Worm (Caenorhabditis elegans): ENCODE measurements around the gene gcy-14.
A peak's percentile ranks its signal among the peaks of the same experiment; 100 is the strongest.

Gene gcy-14

ce11 chrV:14876257-14876656 is 8.2 kb upstream of the gcy-14 start (continued):
- peak; percentile 30 for TF ChIP-seq madf-2 (tag; optimal IDR thresholded peaks at IDR 0.05)
- TF ChIP-seq odd-2 (tag; optimal IDR thresholded peaks at IDR 0.05) = no peak
- no peak for TF ChIP-seq ceh-2 (tag; optimal IDR thresholded peaks at IDR 0.05)
- TF ChIP-seq dve-1 (tag; optimal IDR thresholded peaks at IDR 0.05) = no peak
- peak; percentile 34 for TF ChIP-seq C38D4.7 (GFP tag; optimal IDR thresholded peaks at IDR 0.05)
- no peak for TF ChIP-seq ceh-48 (tag; optimal IDR thresholded peaks at IDR 0.05)
- TF ChIP-seq ceh-45 (GFP tag; IDR thresholded peaks at IDR 0.05) = 0 out of 2 replicates have a peak, but pooled peaks have one; percentile 22
- no peak for TF ChIP-seq ttx-3 (tag; optimal IDR thresholded peaks at IDR 0.05)
- TF ChIP-seq ets-4 (tag; optimal IDR thresholded peaks at IDR 0.05) = no peak
- TF ChIP-seq ceh-6 (GFP tag; optimal IDR thresholded peaks at IDR 0.05) = peak; percentile 46
- TF ChIP-seq mec-3 (tag; optimal IDR thresholded peaks at IDR 0.05; ENCODE audit: borderline replicate concordance) = no peak
- TF ChIP-seq ceh-9 (tag; optimal IDR thresholded peaks at IDR 0.05) = no peak
- TF ChIP-seq elt-4 (tag; optimal IDR thresholded peaks at IDR 0.05) = no peak
- TF ChIP-seq fkh-10 (GFP tag; optimal IDR thresholded peaks at IDR 0.05) = no peak
- no peak for TF ChIP-seq ceh-31 (tag; optimal IDR thresholded peaks at IDR 0.05)
- TF ChIP-seq gmeb-2 (tag; optimal IDR thresholded peaks at IDR 0.05) = peak; percentile 16
- no peak for TF ChIP-seq ceh-14 (tag; optimal IDR thresholded peaks at IDR 0.05)
- no peak for TF ChIP-seq F13H6.1 (tag; optimal IDR thresholded peaks at IDR 0.05)
- TF ChIP-seq K02D7.2 (tag; optimal IDR thresholded peaks at IDR 0.05) = no peak
- no peak for TF ChIP-seq pag-3 (tag; optimal IDR thresholded peaks at IDR 0.05; ENCODE audit: borderline replicate concordance)
- TF ChIP-seq ceh-30 (tag; optimal IDR thresholded peaks at IDR 0.05) = peak; percentile 18
- TF ChIP-seq hlh-8 (tag; optimal IDR thresholded peaks at IDR 0.05) = no peak
- TF ChIP-seq ceh-24 (tag; optimal IDR thresholded peaks at IDR 0.05) = no peak
- no peak for TF ChIP-seq lim-6 (tag; optimal IDR thresholded peaks at IDR 0.05)
- no peak for TF ChIP-seq ama-1 (optimal IDR thresholded peaks at IDR 0.05)
- no peak for TF ChIP-seq dmd-4 (tag; optimal IDR thresholded peaks at IDR 0.05; ENCODE audit: borderline replicate concordance)
- no peak for TF ChIP-seq ceh-19 (GFP tag; optimal IDR thresholded peaks at IDR 0.05)
- TF ChIP-seq pros-1 (tag; optimal IDR thresholded peaks at IDR 0.05) = no peak
- TF ChIP-seq pha-2 (tag; optimal IDR thresholded peaks at IDR 0.05) = no peak
- no peak for TF ChIP-seq zip-5 (tag; optimal IDR thresholded peaks at IDR 0.05)
- TF ChIP-seq unc-42 (tag; optimal IDR thresholded peaks at IDR 0.05) = no peak
- TF ChIP-seq pha-4 (tag; optimal IDR thresholded peaks at IDR 0.05) = no peak

- TF ChIP-seq C38D4.7 (GFP tag; optimal IDR thresholded peaks at IDR 0.05) = no peak
- TF ChIP-seq unc-42 (tag; optimal IDR thresholded peaks at IDR 0.05) = no peak
- TF ChIP-seq syd-9 (tag; optimal IDR thresholded peaks at IDR 0.05) = no peak
- TF ChIP-seq hlh-13 (GFP tag; optimal IDR thresholded peaks at IDR 0.05) = no peak
- no peak for TF ChIP-seq pat-9 (tag; optimal IDR thresholded peaks at IDR 0.05)
- no peak for TF ChIP-seq che-1 (tag; optimal IDR thresholded peaks at IDR 0.05)
- TF ChIP-seq ceh-31 (tag; optimal IDR thresholded peaks at IDR 0.05) = no peak
- TF ChIP-seq pros-1 (tag; optimal IDR thresholded peaks at IDR 0.05) = no peak
- TF ChIP-seq T23F11.4 (GFP tag; optimal IDR thresholded peaks at IDR 0.05) = no peak
- no peak for TF ChIP-seq pqm-1 (tag; optimal IDR thresholded peaks at IDR 0.05)
- no peak for TF ChIP-seq tbx-2 (tag; optimal IDR thresholded peaks at IDR 0.05)
- TF ChIP-seq lim-6 (tag; optimal IDR thresholded peaks at IDR 0.05) = no peak
- TF ChIP-seq lin-11 (tag; optimal IDR thresholded peaks at IDR 0.05) = no peak
- no peak for TF ChIP-seq nfya-1 (tag; optimal IDR thresholded peaks at IDR 0.05)
- TF ChIP-seq pax-1 (tag; optimal IDR thresholded peaks at IDR 0.05) = no peak
- no peak for TF ChIP-seq fkh-10 (GFP tag; optimal IDR thresholded peaks at IDR 0.05)
- no peak for TF ChIP-seq pha-4 (tag; optimal IDR thresholded peaks at IDR 0.05)
Measured at ce11 chrV:14875371-14875770, 7.3 kb upstream of the gcy-14 start, which contains the start of gene ZC412.5. ZC412.5 (minus strand) TSS chrV:14875471.
